Worm (Caenorhabditis elegans) whole organism, L4 larva: ENCODE results near the gene pde-4.

Source experiments
- F10B5.3 ChIP-seq: sonication (generic microtip); optimal IDR thresholded peaks from 2 replicates; lab custom pipeline; 2016; ENCODE audit warnings: mild to moderate bottlenecking, missing genetic modification characterization, missing compliant biosample characterization
- F26F4.8 ChIP-seq: fragments of 200-800 bp; sonication (Bioruptor generic); conservative IDR thresholded peaks from 2 replicates; pipeline ENCODE4 v1.3.6; 2022; ENCODE audit warnings: missing genetic modification characterization, missing compliant biosample characterization
- T20F7.1 ChIP-seq: fragments of 200-800 bp; sonication (Bioruptor generic); optimal IDR thresholded peaks from 2 replicates; lab custom pipeline; 2018; ENCODE audit warnings: mild to moderate bottlenecking, missing genetic modification characterization, missing compliant biosample characterization
- T26A8.4 ChIP-seq: fragments of 200-800 bp; sonication (Bioruptor generic); IDR thresholded peaks from 2 replicates; pipeline ENCODE4 v1.3.6; 2022; ENCODE audit warnings: missing genetic modification characterization, missing compliant biosample characterization
- attf-4 ChIP-seq: sonication (generic microtip); optimal IDR thresholded peaks from 3 replicates; lab custom pipeline; 2017; ENCODE audit warnings: missing biosample characterization, missing genetic modification characterization
- ceh-20 ChIP-seq: fragments of 200-800 bp; sonication (Bioruptor generic); IDR thresholded peaks from 2 replicates; pipeline ENCODE4 v1.3.6; 2022; ENCODE audit warnings: missing genetic modification reagents, missing genetic modification characterization, missing compliant biosample characterization
- ceh-82 ChIP-seq: sonication (generic microtip); optimal IDR thresholded peaks from 2 replicates; lab custom pipeline; 2017; ENCODE audit warnings: missing biosample characterization, missing genetic modification characterization
- cey-2 ChIP-seq: sonication (generic microtip); optimal IDR thresholded peaks from 3 replicates; lab custom pipeline; 2017; ENCODE audit warnings: missing genetic modification characterization, mild to moderate bottlenecking, missing compliant biosample characterization, antibody characterized with exemption, borderline replicate concordance; ENCODE audit not compliant: insufficient read depth
- daf-16 ChIP-seq, 3 experiments: sonication (generic microtip); optimal IDR thresholded peaks; 2 replicates each; lab custom pipeline; 2016 to 2017; ENCODE audit warnings: missing genetic modification characterization in 3 of 3, missing genetic modification reagents in 3 of 3, mild to moderate bottlenecking in 2 of 3, missing compliant biosample characterization in 2 of 3, missing biosample characterization in 1 of 3, moderate library complexity in 1 of 3
- daf-8 ChIP-seq: fragments of 200-800 bp; sonication (Bioruptor generic); IDR thresholded peaks from 2 replicates; pipeline ENCODE4 v1.3.6; 2022; ENCODE audit warnings: missing genetic modification characterization, missing compliant biosample characterization
- dmd-6 ChIP-seq: fragments of 200-800 bp; sonication (Bioruptor generic); IDR thresholded peaks from 2 replicates; pipeline ENCODE4 v1.3.6; 2022; ENCODE audit warnings: missing genetic modification reagents, missing genetic modification characterization, missing compliant biosample characterization
- dve-1 ChIP-seq: sonication (generic microtip); optimal IDR thresholded peaks from 2 replicates; lab custom pipeline; 2017; ENCODE audit warnings: antibody characterized with exemption, mild to moderate bottlenecking, missing genetic modification characterization, missing compliant biosample characterization; ENCODE audit not compliant: insufficient read depth
- fkh-10 ChIP-seq: fragments of 150-350 bp; optimal IDR thresholded peaks from 2 replicates; lab custom pipeline; 2014; ENCODE audit warnings: missing biosample characterization, missing genetic modification reagents, missing genetic modification characterization
- hlh-11 ChIP-seq: fragments of 200-800 bp; sonication (Bioruptor generic); optimal IDR thresholded peaks from 2 replicates; lab custom pipeline; 2018; ENCODE audit warnings: mild to moderate bottlenecking, missing genetic modification characterization, missing compliant biosample characterization
- hlh-30 ChIP-seq: sonication (generic microtip); optimal IDR thresholded peaks from 2 replicates; lab custom pipeline; 2017; ENCODE audit warnings: antibody characterized with exemption, mild to moderate bottlenecking, missing genetic modification characterization, missing compliant biosample characterization; ENCODE audit not compliant: insufficient read depth
- hmg-1.1 ChIP-seq: fragments of 200-800 bp; sonication (Bioruptor generic); IDR thresholded peaks from 2 replicates; pipeline ENCODE4 v1.3.6; 2022; ENCODE audit warnings: missing genetic modification reagents, missing genetic modification characterization, missing compliant biosample characterization
- lim-7 ChIP-seq: fragments of 200-800 bp; sonication (Bioruptor generic); IDR thresholded peaks from 2 replicates; pipeline ENCODE4 v1.3.6; 2022; ENCODE audit warnings: missing genetic modification characterization, missing compliant biosample characterization
- lin-13 ChIP-seq: fragments of 150-350 bp; optimal IDR thresholded peaks from 2 replicates; lab custom pipeline; 2014; ENCODE audit warnings: missing biosample characterization, missing genetic modification reagents, missing genetic modification characterization
- lin-39 ChIP-seq: fragments of 150-350 bp; optimal IDR thresholded peaks from 2 replicates; lab custom pipeline; 2014; ENCODE audit warnings: missing biosample characterization, missing genetic modification reagents, missing genetic modification characterization
- lsy-2 ChIP-seq, 2 experiments: fragments of 150-350 bp in 1 of 2; sonication (generic microtip) in 1 of 2; optimal IDR thresholded peaks; 2 replicates each; lab custom pipeline; 2014 to 2017; ENCODE audit warnings: missing biosample characterization in 2 of 2, missing genetic modification characterization in 2 of 2
- madf-9 ChIP-seq: fragments of 200-800 bp; sonication (Bioruptor generic); conservative IDR thresholded peaks from 2 replicates; pipeline ENCODE4 v1.3.6; 2022; ENCODE audit warnings: missing genetic modification reagents, missing genetic modification characterization, missing compliant biosample characterization
- mdl-1 ChIP-seq, 2 experiments: fragments of 150-350 bp in 1 of 2; sonication (generic microtip) in 1 of 2; optimal IDR thresholded peaks; 2 replicates each; lab custom pipeline; 2014 to 2017; ENCODE audit warnings: missing biosample characterization in 2 of 2, missing genetic modification characterization in 2 of 2
- mes-2 ChIP-seq: sonication (generic microtip); optimal IDR thresholded peaks from 2 replicates; lab custom pipeline; 2016; ENCODE audit warnings: missing genotype, mild to moderate bottlenecking, missing genetic modification characterization, missing compliant biosample characterization; ENCODE audit not compliant: poor library complexity, severe bottlenecking
- nhr-11 ChIP-seq: fragments of 150-350 bp; optimal IDR thresholded peaks from 2 replicates; lab custom pipeline; 2014; ENCODE audit warnings: missing biosample characterization, missing genetic modification characterization
- nhr-111 ChIP-seq: fragments of 200-800 bp; sonication (Bioruptor generic); optimal IDR thresholded peaks from 2 replicates; lab custom pipeline; 2018; ENCODE audit warnings: mild to moderate bottlenecking, missing genetic modification characterization, missing compliant biosample characterization
- nhr-25 ChIP-seq: sonication (generic microtip); optimal IDR thresholded peaks from 2 replicates; lab custom pipeline; 2017; ENCODE audit warnings: missing genetic modification characterization, mild to moderate bottlenecking, missing compliant biosample characterization, antibody characterized with exemption, moderate library complexity, borderline replicate concordance; ENCODE audit not compliant: insufficient read depth
- nhr-28 ChIP-seq: fragments of 150-350 bp; optimal IDR thresholded peaks from 2 replicates; lab custom pipeline; 2014; ENCODE audit warnings: missing biosample characterization, missing genetic modification characterization
- pha-4 ChIP-seq, 2 experiments: fragments of 150-350 bp in 1 of 2; fragments of 200-800 bp in 1 of 2; sonication (Bioruptor generic) in 1 of 2; IDR thresholded peaks in 1 of 2; optimal IDR thresholded peaks in 1 of 2; 2 replicates each; pipeline versions ENCODE4 v1.3.6 to Lab custom; 2014 to 2022; ENCODE audit warnings: missing genetic modification characterization in 2 of 2, missing genetic modification reagents in 2 of 2, missing biosample characterization in 1 of 2, missing compliant biosample characterization in 1 of 2
- php-3 ChIP-seq: fragments of 200-800 bp; sonication (Bioruptor generic); IDR thresholded peaks from 2 replicates; pipeline ENCODE4 v1.3.6; 2022; ENCODE audit warnings: missing genetic modification reagents, missing genetic modification characterization, missing compliant biosample characterization
- pqm-1 ChIP-seq: sonication (generic microtip); optimal IDR thresholded peaks from 2 replicates; lab custom pipeline; 2017; ENCODE audit warnings: missing biosample characterization, missing genetic modification characterization
- saeg-2 ChIP-seq: fragments of 200-800 bp; sonication (Bioruptor generic); IDR thresholded peaks from 2 replicates; pipeline ENCODE4 v1.3.6; 2022; ENCODE audit warnings: missing genetic modification reagents, missing genetic modification characterization, missing compliant biosample characterization
- spr-1 ChIP-seq: sonication (generic microtip); optimal IDR thresholded peaks from 2 replicates; lab custom pipeline; 2016; ENCODE audit warnings: mild to moderate bottlenecking, missing genetic modification characterization, missing compliant biosample characterization
- spr-3 ChIP-seq: fragments of 200-800 bp; sonication (Bioruptor generic); optimal IDR thresholded peaks from 2 replicates; lab custom pipeline; 2018; ENCODE audit warnings: mild to moderate bottlenecking, missing genetic modification characterization, missing compliant biosample characterization
- tra-1 ChIP-seq: fragments of 200-800 bp; sonication (Bioruptor generic); IDR thresholded peaks from 2 replicates; pipeline ENCODE4 v1.3.6; 2022; ENCODE audit warnings: missing genetic modification reagents, missing genetic modification characterization, missing compliant biosample characterization
- unc-62 ChIP-seq, 3 experiments: fragments of 150-350 bp in 1 of 3; sonication (generic microtip); optimal IDR thresholded peaks in 2 of 3; peaks in 1 of 3; 1 replicate in 1 of 3; 2 replicates in 2 of 3; lab custom pipeline; 2014 to 2017; ENCODE audit warnings: missing biosample characterization in 3 of 3, missing genetic modification characterization in 3 of 3, missing genetic modification reagents in 3 of 3, missing genotype in 1 of 3
- vab-7 ChIP-seq: fragments of 200-800 bp; sonication (Bioruptor generic); IDR thresholded peaks from 2 replicates; pipeline ENCODE4 v1.3.6; 2022; ENCODE audit warnings: missing genetic modification reagents, missing genetic modification characterization, missing compliant biosample characterization
- zfp-2 ChIP-seq: sonication (generic microtip); optimal IDR thresholded peaks from 2 replicates; lab custom pipeline; 2016; ENCODE audit warnings: mild to moderate bottlenecking, missing genetic modification characterization, missing compliant biosample characterization

Gene pde-4

ce11 chrII:7651171-7651570, at the start of gene pde-4:
Gene pde-4 (minus strand): TSS chrII:7651246.
- TF ChIP-seq hmg-1.1 (GFP tag; lab: Robert Waterston, UW) (0 out of 2 replicates have a peak, but pooled peaks have one; percentile 16), unc-62 (GFP tag; optimal IDR thresholded peaks at IDR 0.05 in 1 of 2; lab: Kevin White, UChicago) (peak in 1 of 2 experiments; percentile 94), unc-62 (tag; optimal IDR thresholded peaks at IDR 0.05; lab: Kevin White, UChicago) (no peak), spr-1 (tag; lab: Kevin White, UChicago) (no peak)
- TF ChIP-seq, all 104 proteins: peak for 2

DNA sequence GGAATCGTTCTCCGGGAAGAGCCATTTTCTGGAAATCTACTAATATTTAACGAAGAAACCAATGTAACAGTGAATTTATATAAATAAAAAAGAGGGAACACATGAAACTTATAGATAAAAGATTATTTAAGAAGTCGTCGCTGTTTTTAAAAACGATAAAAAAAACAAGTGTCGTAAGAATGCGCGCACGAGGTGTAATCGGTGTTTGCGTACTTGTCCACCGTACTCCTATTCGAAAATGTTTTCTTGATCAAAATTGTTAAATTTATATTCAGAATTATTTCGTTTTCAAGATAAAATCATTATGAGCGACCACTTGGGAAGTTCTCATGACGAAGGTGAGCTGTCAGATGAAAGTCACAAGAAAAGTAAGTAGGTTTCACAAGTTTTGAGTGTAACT, 48.0 kb upstream of the pde-4 start, which contains the start of the genes moa-2 and cdk-11.1:
Gene moa-2, minus strand, starts transcription at position 25 of the 400 bp plus-strand sequence.
Gene cdk-11.1, plus strand, starts transcription at position 227 of the 400 bp plus-strand sequence.
- TF ChIP-seq lsy-2 (tag; optimal IDR thresholded peaks at IDR 0.05; lab: Kevin White, UChicago): peak in 1 of 2 experiments; percentile 97
- TF ChIP-seq mes-2 (tag; lab: Kevin White, UChicago): peak; percentile 61
- TF ChIP-seq hlh-30 (tag; lab: Kevin White, UChicago): peak; percentile 69
- no peak for TF ChIP-seq daf-16 (GFP tag; optimal IDR thresholded peaks at IDR 0.05; lab: Kevin White, UChicago)
- TF ChIP-seq daf-16 (tag; optimal IDR thresholded peaks at IDR 0.05; lab: Kevin White, UChicago): peak; percentile 5
- TF ChIP-seq unc-62 (GFP tag; optimal IDR thresholded peaks at IDR 0.05 in 1 of 2; lab: Kevin White, UChicago): no peak
- no peak for TF ChIP-seq unc-62 (tag; optimal IDR thresholded peaks at IDR 0.05; lab: Kevin White, UChicago)
- TF ChIP-seq lim-7: no peak

DNA sequence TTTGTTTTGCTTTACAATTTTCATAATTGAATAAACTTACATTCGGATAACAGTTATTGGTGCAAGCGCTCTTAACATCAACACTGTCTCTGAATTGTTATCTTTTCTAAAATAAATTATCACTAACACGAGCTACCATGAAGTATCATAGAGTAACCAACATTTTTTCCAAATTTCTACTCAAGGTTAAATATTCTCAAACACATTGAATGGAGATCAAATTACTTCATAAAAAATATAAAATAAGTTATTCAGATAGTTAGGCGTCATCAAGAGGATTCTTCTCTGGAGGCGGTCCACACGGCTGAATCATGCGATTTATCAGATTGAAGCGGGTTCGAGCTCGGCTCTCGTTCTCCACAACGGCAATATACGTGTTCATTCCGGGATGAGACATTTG, 47.4 kb upstream of the pde-4 start, which contains the start of gene B0495.5:
Gene B0495.5, minus strand, starts transcription at position 101 of the 400 bp plus-strand sequence.
- TF ChIP-seq lin-39: no peak
- peak in 1 of 2 experiments; percentile 1 for TF ChIP-seq unc-62 (GFP tag; optimal IDR thresholded peaks at IDR 0.05 in 1 of 2; lab: Kevin White, UChicago)
- no peak for TF ChIP-seq unc-62 (tag; optimal IDR thresholded peaks at IDR 0.05; lab: Kevin White, UChicago)
- no peak for TF ChIP-seq T26A8.4 (GFP tag; lab: Robert Waterston, UW)
- TF ChIP-seq vab-7: no peak
- no peak for TF ChIP-seq ceh-20 (GFP tag; lab: Robert Waterston, UW)
- TF ChIP-seq daf-8 (GFP tag; lab: Robert Waterston, UW): no peak
- TF ChIP-seq F10B5.3 (tag; lab: Kevin White, UChicago): no peak

DNA sequence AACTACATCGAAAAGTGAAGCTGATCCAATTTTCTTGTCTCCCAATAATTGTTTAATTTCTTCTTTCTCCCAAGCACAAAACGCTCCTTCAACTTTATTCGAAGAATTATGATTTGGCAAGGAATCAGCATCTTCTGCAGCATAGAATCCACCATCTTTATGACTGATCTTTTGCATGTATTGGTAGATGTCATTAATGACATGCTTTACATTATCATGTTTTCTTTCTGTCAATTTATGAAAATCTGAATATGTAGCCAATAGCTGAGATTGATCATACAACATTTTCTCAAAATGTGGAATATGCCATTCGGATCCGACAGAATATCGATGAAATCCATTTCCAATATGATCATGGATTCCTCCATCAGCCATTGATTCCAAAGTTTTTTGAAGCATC, 46.1 kb upstream of the pde-4 start:
- no peak for TF ChIP-seq attf-4
- no peak for TF ChIP-seq lin-13 (GFP tag; lab: Kevin White, UChicago)
- no peak for TF ChIP-seq pha-4 (GFP tag; IDR thresholded peaks at IDR 0.05; lab: Robert Waterston, UW)
- TF ChIP-seq pha-4 (tag; optimal IDR thresholded peaks at IDR 0.05; lab: Kevin White, UChicago): no peak
- no peak for TF ChIP-seq dmd-6 (GFP tag; lab: Robert Waterston, UW)
- no peak for TF ChIP-seq nhr-111 (GFP tag; lab: Kevin White, UChicago)
- peak in 1 of 2 experiments; percentile 95 for TF ChIP-seq unc-62 (GFP tag; optimal IDR thresholded peaks at IDR 0.05 in 1 of 2; lab: Kevin White, UChicago)
- no peak for TF ChIP-seq unc-62 (tag; optimal IDR thresholded peaks at IDR 0.05; lab: Kevin White, UChicago)
- no peak for TF ChIP-seq F26F4.8 (GFP tag; lab: Robert Waterston, UW)

DNA sequence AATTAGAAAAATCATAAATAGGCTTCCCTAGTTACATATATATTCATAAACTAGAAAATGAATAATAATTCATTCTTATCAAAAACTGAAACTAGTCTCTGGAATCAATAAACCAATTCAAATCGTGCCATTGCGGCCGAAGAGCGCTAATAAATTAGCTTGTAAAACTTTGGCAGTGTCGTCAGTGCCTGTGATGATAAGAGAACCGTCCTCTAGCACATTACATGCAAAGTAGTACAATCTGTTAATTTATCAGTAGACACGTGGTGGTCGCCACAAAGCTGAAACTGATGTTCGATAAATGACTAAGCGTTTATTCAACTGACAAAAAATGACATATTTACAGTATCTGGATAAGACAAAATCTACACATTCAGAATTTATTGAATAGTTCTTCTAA, 44.6 kb upstream of the pde-4 start:
- TF ChIP-seq T20F7.1 (GFP tag; lab: Kevin White, UChicago) (peak; percentile 20), cey-2 (tag; lab: Kevin White, UChicago) (no peak), hlh-30 (tag; lab: Kevin White, UChicago) (peak; percentile 17), daf-16 (GFP tag; optimal IDR thresholded peaks at IDR 0.05; lab: Kevin White, UChicago) (no peak), daf-16 (tag; optimal IDR thresholded peaks at IDR 0.05; lab: Kevin White, UChicago) (peak; percentile 66), nhr-28 (tag; lab: Kevin White, UChicago) (peak; percentile 60), zfp-2 (tag; lab: Kevin White, UChicago) (no peak), madf-9 (GFP tag; lab: Robert Waterston, UW) (no peak), spr-3 (no peak), ceh-82 (no peak), nhr-11 (no peak), pqm-1 (tag; lab: Kevin White, UChicago) (peak; percentile 95), mdl-1 (tag; optimal IDR thresholded peaks at IDR 0.05; lab: Kevin White, UChicago) (peak in 1 of 2 experiments; percentile 61), unc-62 (GFP tag; optimal IDR thresholded peaks at IDR 0.05 in 1 of 2; lab: Kevin White, UChicago) (peak in 1 of 2 experiments; percentile 26), unc-62 (tag; optimal IDR thresholded peaks at IDR 0.05; lab: Kevin White, UChicago) (no peak), php-3 (GFP tag; lab: Robert Waterston, UW) (peak; percentile 98), tra-1 (peak; percentile 76), hlh-11 (tag; lab: Kevin White, UChicago) (peak; percentile 82), lsy-2 (tag; optimal IDR thresholded peaks at IDR 0.05; lab: Kevin White, UChicago) (peak in 1 of 2 experiments; percentile 11), saeg-2 (GFP tag; lab: Robert Waterston, UW) (0 out of 2 replicates have a peak, but pooled peaks have one; percentile 35), dve-1 (tag; lab: Kevin White, UChicago) (peak; percentile 76), pha-4 (GFP tag; IDR thresholded peaks at IDR 0.05; lab: Robert Waterston, UW) (no peak), pha-4 (tag; optimal IDR thresholded peaks at IDR 0.05; lab: Kevin White, UChicago) (no peak), fkh-10 (GFP tag; lab: Kevin White, UChicago) (no peak), nhr-25 (tag; lab: Kevin White, UChicago) (no peak)
